Worm (Caenorhabditis elegans) whole organism, L2 larva: ENCODE measurements around the gene sra-35.

ENCODE experiments used
- alr-1 ChIP-seq: fragments of 150-350 bp; optimal IDR thresholded peaks from 2 replicates; lab custom pipeline; 2014; ENCODE audit warnings: missing biosample characterization, missing genetic modification characterization
- aly-2 ChIP-seq: fragments of 150-350 bp; optimal IDR thresholded peaks from 2 replicates; lab custom pipeline; 2014; ENCODE audit warnings: missing biosample characterization, missing genetic modification characterization
- ama-1 ChIP-seq: fragments of 150-350 bp; optimal IDR thresholded peaks from 2 replicates; lab custom pipeline; 2018; ENCODE audit warnings: inconsistent platforms
- blmp-1 ChIP-seq: sonication (generic microtip); optimal IDR thresholded peaks from 2 replicates; lab custom pipeline; 2017; ENCODE audit warnings: missing genetic modification characterization, mild to moderate bottlenecking, missing compliant biosample characterization, antibody characterized with exemption, moderate library complexity; ENCODE audit not compliant: insufficient read depth
- ceh-82 ChIP-seq: fragments of 150-350 bp; optimal IDR thresholded peaks from 2 replicates; lab custom pipeline; 2014; ENCODE audit warnings: missing biosample characterization, missing genetic modification characterization
- egl-27 ChIP-seq: sonication (generic microtip); optimal IDR thresholded peaks from 3 replicates; lab custom pipeline; 2017; ENCODE audit warnings: missing biosample characterization, missing genetic modification reagents, missing genetic modification characterization
- fos-1 ChIP-seq: fragments of 150-350 bp; optimal IDR thresholded peaks from 2 replicates; lab custom pipeline; 2014; ENCODE audit warnings: missing biosample characterization, missing genetic modification characterization
- lin-11 ChIP-seq: fragments of 150-350 bp; sonication (generic microtip); optimal IDR thresholded peaks from 2 replicates; lab custom pipeline; 2014; ENCODE audit warnings: missing biosample characterization, missing genetic modification characterization, inconsistent platforms, mixed read lengths
- lin-13 ChIP-seq: fragments of 150-350 bp; optimal IDR thresholded peaks from 2 replicates; lab custom pipeline; 2014; ENCODE audit warnings: missing biosample characterization, missing genetic modification reagents, missing genetic modification characterization
- mdl-1 ChIP-seq, 2 experiments: fragments of 150-350 bp in 1 of 2; sonication (generic microtip) in 1 of 2; optimal IDR thresholded peaks; 2 replicates each; lab custom pipeline; 2017; ENCODE audit warnings: missing biosample characterization in 2 of 2, missing genetic modification characterization in 2 of 2
- unc-39 ChIP-seq: fragments of 150-350 bp; optimal IDR thresholded peaks from 2 replicates; lab custom pipeline; 2014; ENCODE audit warnings: missing biosample characterization, missing genetic modification characterization

- TF ChIP-seq egl-27 (no peak), unc-39 (tag; lab: Kevin White, UChicago) (no peak), mdl-1 (tag; optimal IDR thresholded peaks at IDR 0.05; lab: Kevin White, UChicago) (no peak), blmp-1 (tag; lab: Kevin White, UChicago) (no peak), lin-11 (no peak), alr-1 (tag; lab: Kevin White, UChicago) (no peak), fos-1 (tag; lab: Kevin White, UChicago) (no peak), ama-1 (lab: Kevin White, UChicago) (no peak), aly-2 (tag; lab: Kevin White, UChicago) (no peak), lin-13 (GFP tag; lab: Kevin White, UChicago) (no peak), ceh-82 (tag; lab: Kevin White, UChicago) (no peak)
Observed at ce11 chrII:4525185-4525584, 2.5 kb downstream of the sra-35 start.
